Fruit fly (Drosophila melanogaster) whole organism, pupa: ENCODE measurements around the gene aay.

ENCODE experiments used
- CG10348 ChIP-seq: fragments of 200-800 bp; sonication (Bioruptor generic); IDR thresholded peaks from 2 replicates; pipeline ENCODE4 v1.3.6; 2022; ENCODE audit warnings: missing biosample characterization, missing genetic modification characterization
- CG12605 ChIP-seq: fragments of 200-800 bp; sonication (Bioruptor generic); IDR thresholded peaks from 2 replicates; pipeline ENCODE4 v1.3.6; 2022; ENCODE audit warnings: missing biosample characterization, missing genetic modification characterization
- CG8301 ChIP-seq: fragments of 200-800 bp; sonication (Bioruptor generic); optimal IDR thresholded peaks from 2 replicates; lab custom pipeline; 2018; ENCODE audit warnings: missing biosample characterization, mild to moderate bottlenecking, missing genetic modification characterization
- D1 ChIP-seq: fragments of 200-800 bp; sonication (Bioruptor generic); optimal IDR thresholded peaks from 2 replicates; lab custom pipeline; 2018; ENCODE audit warnings: missing biosample characterization, mild to moderate bottlenecking, missing genetic modification characterization, moderate library complexity
- Pif1A ChIP-seq: fragments of 200-800 bp; sonication (Bioruptor generic); optimal IDR thresholded peaks from 3 replicates; lab custom pipeline; 2016; ENCODE audit warnings: missing biosample characterization, missing genetic modification characterization
- fd96Ca ChIP-seq: fragments of 200-800 bp; sonication (Bioruptor generic); IDR thresholded peaks from 3 replicates; pipeline ENCODE4 v1.3.6; 2022; ENCODE audit warnings: missing biosample characterization, missing genetic modification characterization
- gl ChIP-seq: fragments of 200-800 bp; sonication (Bioruptor generic); optimal IDR thresholded peaks from 2 replicates; lab custom pipeline; 2018; ENCODE audit warnings: missing biosample characterization, mild to moderate bottlenecking, missing genetic modification characterization

DNA sequence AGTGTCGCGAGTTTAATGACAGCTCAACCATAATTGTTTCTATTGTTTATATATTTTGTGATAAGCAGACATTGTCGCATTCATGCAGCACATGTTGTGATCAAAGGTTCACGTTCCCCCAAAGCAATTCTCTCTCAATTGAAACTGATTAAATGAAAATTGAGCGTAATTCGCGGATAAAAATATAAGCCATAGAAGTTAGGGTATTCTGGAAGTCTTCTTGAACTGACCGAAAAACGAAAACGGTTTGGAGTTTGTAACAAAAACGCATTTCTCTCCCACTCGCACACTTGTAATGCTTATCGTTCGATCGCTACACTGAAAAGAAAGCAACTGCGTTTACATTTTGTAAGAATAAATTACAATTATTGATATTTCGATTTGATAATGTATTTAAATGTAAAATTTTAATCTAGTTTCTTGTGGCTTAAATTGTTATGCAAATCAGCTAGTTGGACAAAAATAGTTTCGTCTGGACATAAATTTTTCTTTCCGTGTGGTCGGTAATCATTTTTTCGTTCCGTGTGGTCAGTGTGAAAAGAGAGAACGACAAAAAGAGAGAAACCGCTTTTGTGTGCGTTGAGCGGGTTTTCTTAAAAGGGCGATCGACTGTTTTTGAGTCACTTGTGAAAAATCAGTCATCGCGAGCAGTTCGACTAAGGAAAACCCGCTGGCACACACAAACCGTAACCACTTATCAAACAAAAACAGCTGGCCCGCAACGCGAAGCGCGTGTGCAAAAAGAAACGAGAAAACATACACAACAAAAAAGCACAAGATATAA, at the start of gene aay:
- peak; percentile 98 for TF ChIP-seq CG12605 (GFP tag; lab: Robert Waterston, UW)
- TF ChIP-seq CG8301 (tag; lab: Kevin White, UChicago) = peak; percentile 97
- TF ChIP-seq D1 = peak; percentile 98
- TF ChIP-seq Pif1A (GFP tag; lab: Kevin White, UChicago) = peak; percentile 99
- TF ChIP-seq fd96Ca (GFP tag; lab: Robert Waterston, UW) = peak; percentile 95
- TF ChIP-seq CG10348 (GFP tag; lab: Robert Waterston, UW) = peak; percentile 87
- peak; percentile 94 for TF ChIP-seq gl (tag; lab: Kevin White, UChicago)
